Fruit fly (Drosophila melanogaster): Measurements from ENCODE around the gene CG43231.

CG43231 gene

DNA sequence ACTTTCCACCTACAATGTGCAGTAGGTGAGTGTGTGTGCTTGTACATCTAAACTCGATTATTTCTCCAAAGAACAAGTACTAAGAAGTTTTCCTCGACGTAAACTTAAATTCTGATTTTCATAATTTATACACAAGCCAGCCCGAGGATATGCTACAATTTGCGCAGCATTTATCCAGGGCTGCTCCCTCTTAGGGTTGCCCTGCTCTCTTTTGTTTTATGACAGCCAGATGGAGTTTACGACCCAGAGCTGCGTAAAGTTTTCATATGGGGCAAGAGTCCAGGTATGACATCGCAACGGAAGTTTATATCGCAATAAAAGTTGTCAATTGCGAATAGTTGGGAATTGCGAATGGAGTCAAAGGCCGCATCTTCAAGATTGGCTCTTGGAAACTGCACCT is 30.1 kb downstream of the CG43231 start (continued):
- TF ChIP-seq zfh1 (GFP tag; IDR thresholded peaks at IDR 0.05) (no peak), stwl (tag; optimal IDR thresholded peaks at IDR 0.05) (peak; percentile 73), Rx (GFP tag; IDR thresholded peaks at IDR 0.05) (no peak), row (GFP tag; IDR thresholded peaks at IDR 0.05) (no peak), Fer3 (tag; optimal IDR thresholded peaks at IDR 0.05) (no peak), cad (GFP tag; optimal IDR thresholded peaks at IDR 0.05) (peak; percentile 66), pita (GFP tag; optimal IDR thresholded peaks at IDR 0.05) (peak; percentile 9), Camta (GFP tag; optimal IDR thresholded peaks at IDR 0.05) (no peak), CG7745 (tag; optimal IDR thresholded peaks at IDR 0.05) (no peak), CG12299 (tag; optimal IDR thresholded peaks at IDR 0.05) (no peak), tx (GFP tag; optimal IDR thresholded peaks at IDR 0.05) (no peak), CG1602 (GFP tag; optimal IDR thresholded peaks at IDR 0.05) (no peak), CG16779 (GFP tag; IDR thresholded peaks at IDR 0.05) (no peak), CG10209 (GFP tag; optimal IDR thresholded peaks at IDR 0.05) (no peak), CG3847 (GFP tag; IDR thresholded peaks at IDR 0.05) (no peak), trem (tag; optimal IDR thresholded peaks at IDR 0.05) (peak; percentile 10), unc-4 (GFP tag; IDR thresholded peaks at IDR 0.05; ENCODE audit: partially characterized antibody) (no peak), Atf3 (GFP tag; optimal IDR thresholded peaks at IDR 0.05) (no peak), Dp (GFP tag; optimal IDR thresholded peaks at IDR 0.05) (no peak), CTCF (GFP tag; optimal IDR thresholded peaks at IDR 0.05) (peak; percentile 88), aop (GFP tag; IDR thresholded peaks at IDR 0.05) (no peak), CG9215 (GFP tag; IDR thresholded peaks at IDR 0.05) (no peak), ara (GFP tag; IDR thresholded peaks at IDR 0.05) (no peak), PHDP (tag; optimal IDR thresholded peaks at IDR 0.05) (no peak), dimm (GFP tag; IDR thresholded peaks at IDR 0.05) (no peak), en (GFP tag; optimal IDR thresholded peaks at IDR 0.05) (no peak), CG42726 (GFP tag; IDR thresholded peaks at IDR 0.05; ENCODE audit: partially characterized antibody) (no peak), H2.0 (GFP tag; IDR thresholded peaks at IDR 0.05) (no peak), bcd (GFP tag; optimal IDR thresholded peaks at IDR 0.05) (no peak), amos (GFP tag; IDR thresholded peaks at IDR 0.05; ENCODE audit: partially characterized antibody) (peak; percentile 17; the same call in 1 of the 2 replicates), Gug (GFP tag; IDR thresholded peaks at IDR 0.05) (no peak)

DNA sequence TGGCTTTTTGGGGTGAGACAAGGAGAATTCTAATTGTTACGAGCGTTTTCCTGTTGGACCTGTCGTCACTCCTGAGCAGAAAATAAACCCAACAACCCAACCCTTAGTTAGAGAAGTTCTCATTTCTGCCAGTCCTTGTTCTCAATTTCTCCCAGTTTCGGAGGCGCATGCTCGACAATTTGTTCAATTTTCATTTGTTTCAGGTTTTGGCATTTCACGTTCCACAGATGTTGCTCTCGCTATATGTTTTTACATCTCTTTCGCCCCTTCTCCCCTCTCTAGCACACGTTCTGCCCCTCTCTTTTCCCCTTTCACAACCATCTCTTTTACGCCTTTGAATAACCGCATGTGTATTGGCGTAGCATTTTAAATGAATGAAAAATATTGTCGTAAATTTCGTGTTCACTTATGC is 31.1 kb downstream of the CG43231 start:
- TF ChIP-seq fd3F (GFP tag; optimal IDR thresholded peaks at IDR 0.05): no peak
- TF ChIP-seq CG16815 (GFP tag; optimal IDR thresholded peaks at IDR 0.05): no peak
- peak; percentile 6 for TF ChIP-seq CG17829 (tag; optimal IDR thresholded peaks at IDR 0.05)
- peak; percentile 56 to 74 for TF ChIP-seq Trl (optimal IDR thresholded peaks at IDR 0.05)
- no peak for TF ChIP-seq Trl (GFP tag; optimal IDR thresholded peaks at IDR 0.05)
- no peak for TF ChIP-seq Rx (GFP tag; IDR thresholded peaks at IDR 0.05)
- no peak for TF ChIP-seq yki (optimal IDR thresholded peaks at IDR 0.05)
- TF ChIP-seq cg (GFP tag; optimal IDR thresholded peaks at IDR 0.05): peak; percentile 20
- TF ChIP-seq sd (tag; optimal IDR thresholded peaks at IDR 0.05): no peak
- no peak for TF ChIP-seq CG2120 (GFP tag; optimal IDR thresholded peaks at IDR 0.05)
- no peak for TF ChIP-seq CG10959 (GFP tag; IDR thresholded peaks at IDR 0.05)
- peak; percentile 3 for TF ChIP-seq stwl (tag; optimal IDR thresholded peaks at IDR 0.05)
- TF ChIP-seq chn (GFP tag; optimal IDR thresholded peaks at IDR 0.05): no peak
- no peak for TF ChIP-seq ase (GFP tag; IDR thresholded peaks at IDR 0.05)
- no peak for TF ChIP-seq CG11247 (GFP tag; IDR thresholded peaks at IDR 0.05)
- TF ChIP-seq CG4730 (GFP tag; IDR thresholded peaks at IDR 0.05): no peak
- TF ChIP-seq MESR4 (GFP tag; optimal IDR thresholded peaks at IDR 0.05): no peak
- no peak for TF ChIP-seq Side (GFP tag; optimal IDR thresholded peaks at IDR 0.05)
- no peak for TF ChIP-seq CG6683 (GFP tag; optimal IDR thresholded peaks at IDR 0.05)
- no peak for TF ChIP-seq pita (GFP tag; optimal IDR thresholded peaks at IDR 0.05)
- TF ChIP-seq CoRest (tag; optimal IDR thresholded peaks at IDR 0.05): no peak
- no peak for TF ChIP-seq lov (optimal IDR thresholded peaks at IDR 0.05)
- TF ChIP-seq lov (GFP tag; IDR thresholded peaks at IDR 0.05): no peak
- TF ChIP-seq GATAe (GFP tag; conservative IDR thresholded peaks at IDR 0.05): no peak
- peak; percentile 92 for TF ChIP-seq crol (GFP tag; IDR thresholded peaks at IDR 0.05)
- no peak for TF ChIP-seq luna (GFP tag; optimal IDR thresholded peaks at IDR 0.05)
- TF ChIP-seq lbe (GFP tag; optimal IDR thresholded peaks at IDR 0.05): no peak
